Worm (Caenorhabditis elegans) whole organism, late embryonic: ENCODE results near the gene cbs-2.

Experiments
- K09A11.1 ChIP-seq: sonication (generic microtip); optimal IDR thresholded peaks from 2 replicates; lab custom pipeline; 2017; ENCODE audit warnings: antibody characterized with exemption, mild to moderate bottlenecking, missing genetic modification characterization, missing compliant biosample characterization; ENCODE audit not compliant: insufficient read depth
- ceh-31 ChIP-seq: sonication (generic microtip); optimal IDR thresholded peaks from 2 replicates; lab custom pipeline; 2016; ENCODE audit warnings: missing genetic modification characterization, missing compliant biosample characterization
- ceh-48 ChIP-seq: sonication (generic microtip); optimal IDR thresholded peaks from 2 replicates; lab custom pipeline; 2016; ENCODE audit warnings: missing genetic modification characterization, inconsistent platforms, missing compliant biosample characterization
- nfya-1 ChIP-seq: sonication (generic microtip); optimal IDR thresholded peaks from 2 replicates; lab custom pipeline; 2017; ENCODE audit warnings: missing genetic modification characterization, mild to moderate bottlenecking, missing compliant biosample characterization, antibody characterized with exemption, moderate library complexity
- pha-4 ChIP-seq: fragments of 150-350 bp; optimal IDR thresholded peaks from 2 replicates; lab custom pipeline; 2018; ENCODE audit warnings: missing biosample characterization, missing genetic modification reagents, missing genetic modification characterization
- pqm-1 ChIP-seq: sonication (generic microtip); optimal IDR thresholded peaks from 2 replicates; lab custom pipeline; 2016; ENCODE audit warnings: missing genetic modification characterization, missing compliant biosample characterization
- pros-1 ChIP-seq: fragments of 150-350 bp; optimal IDR thresholded peaks from 2 replicates; lab custom pipeline; 2014; ENCODE audit warnings: missing biosample characterization, missing genetic modification reagents, missing genetic modification characterization
- rnt-1 ChIP-seq: sonication (generic microtip); optimal IDR thresholded peaks from 2 replicates; lab custom pipeline; 2016; ENCODE audit warnings: missing genetic modification characterization, missing compliant biosample characterization
- sox-4 ChIP-seq: sonication (generic microtip); optimal IDR thresholded peaks from 2 replicates; lab custom pipeline; 2017; ENCODE audit warnings: mild to moderate bottlenecking, missing genetic modification characterization, inconsistent platforms, missing compliant biosample characterization
- unc-42 ChIP-seq: sonication (generic microtip); optimal IDR thresholded peaks from 2 replicates; lab custom pipeline; 2016; ENCODE audit warnings: missing genotype, missing genetic modification characterization, missing compliant biosample characterization
- unc-86 ChIP-seq: sonication (generic microtip); optimal IDR thresholded peaks from 2 replicates; lab custom pipeline; 2016; ENCODE audit warnings: missing genetic modification characterization, missing compliant biosample characterization

DNA sequence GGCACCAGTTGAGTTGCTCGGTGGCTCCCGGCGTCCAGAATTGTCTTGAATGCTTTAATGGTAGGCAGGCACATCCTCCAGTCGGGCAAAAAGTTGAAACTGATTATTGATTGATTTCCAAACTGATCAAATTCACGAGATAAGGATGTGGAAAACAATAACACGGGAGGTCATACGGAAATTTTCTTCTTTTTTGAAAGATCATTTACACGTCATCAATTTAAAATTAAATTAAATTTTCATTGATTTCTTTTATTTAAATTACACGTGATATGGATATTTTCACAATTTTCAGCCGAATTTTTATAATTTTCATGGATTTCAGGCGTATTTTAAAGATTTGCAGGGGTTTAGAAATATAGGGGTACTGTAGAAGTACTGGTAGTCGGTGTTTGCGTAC, at the start of gene cbs-2:
- TF ChIP-seq K09A11.1 (tag; lab: Kevin White, UChicago) = no peak
- TF ChIP-seq rnt-1 = no peak
- no peak for TF ChIP-seq nfya-1 (tag; lab: Kevin White, UChicago)
- TF ChIP-seq pha-4 (tag; lab: Kevin White, UChicago) = no peak
- TF ChIP-seq ceh-48 (tag; lab: Kevin White, UChicago) = no peak
- no peak for TF ChIP-seq pros-1 (tag; lab: Kevin White, UChicago)
- no peak for TF ChIP-seq ceh-31 (tag; lab: Kevin White, UChicago)
- TF ChIP-seq sox-4 (tag; lab: Kevin White, UChicago) = no peak
- no peak for TF ChIP-seq pqm-1
- TF ChIP-seq unc-86 (tag; lab: Kevin White, UChicago) = no peak
- no peak for TF ChIP-seq unc-42
